Worm (Caenorhabditis elegans) whole organism, mixed stage, embryonic: Measurements from ENCODE around the gene ZK1248.20.

Experiments
- M03D4.4 ChIP-seq: sonication (generic microtip); optimal IDR thresholded peaks from 2 replicates; lab custom pipeline; 2017; ENCODE audit warnings: mild to moderate bottlenecking, missing genetic modification characterization, missing compliant biosample characterization
- ces-1 ChIP-seq: fragments of 150-350 bp; optimal IDR thresholded peaks from 2 replicates; lab custom pipeline; 2014; ENCODE audit warnings: missing biosample characterization, missing genetic modification reagents, missing genetic modification characterization
- lin-32 ChIP-seq: fragments of 200-800 bp; sonication (Bioruptor generic); optimal IDR thresholded peaks from 2 replicates; lab custom pipeline; 2018; ENCODE audit warnings: mild to moderate bottlenecking, missing genetic modification characterization, missing compliant biosample characterization
- mab-5 ChIP-seq: fragments of 150-350 bp; optimal IDR thresholded peaks from 2 replicates; lab custom pipeline; 2014; ENCODE audit warnings: missing biosample characterization, missing genetic modification characterization
- nhr-237 ChIP-seq: fragments of 150-350 bp; optimal IDR thresholded peaks from 2 replicates; lab custom pipeline; 2014; ENCODE audit warnings: missing biosample characterization, missing genetic modification characterization
- nhr-76 ChIP-seq: sonication (generic microtip); optimal IDR thresholded peaks from 2 replicates; lab custom pipeline; 2017; ENCODE audit warnings: missing biosample characterization, missing genetic modification characterization
- pha-4 ChIP-seq: fragments of 150-350 bp; optimal IDR thresholded peaks from 2 replicates; lab custom pipeline; 2018; ENCODE audit warnings: missing biosample characterization, missing genetic modification reagents, missing genetic modification characterization
- sptf-1 ChIP-seq: sonication (generic microtip); optimal IDR thresholded peaks from 2 replicates; lab custom pipeline; 2017; ENCODE audit warnings: mild to moderate bottlenecking, missing genetic modification characterization, moderate library complexity, missing compliant biosample characterization
- unc-39 ChIP-seq: fragments of 150-350 bp; optimal IDR thresholded peaks from 2 replicates; lab custom pipeline; 2014; ENCODE audit warnings: missing biosample characterization, missing genetic modification characterization
- ztf-11 ChIP-seq: fragments of 150-350 bp; optimal IDR thresholded peaks from 2 replicates; lab custom pipeline; 2014; ENCODE audit warnings: missing biosample characterization, missing genetic modification characterization

- TF ChIP-seq nhr-237 (tag; lab: Kevin White, UChicago) (no peak), ztf-11 (tag; lab: Kevin White, UChicago) (no peak), M03D4.4 (tag; lab: Kevin White, UChicago) (no peak), pha-4 (tag; lab: Kevin White, UChicago) (no peak), mab-5 (tag; lab: Kevin White, UChicago) (no peak), lin-32 (GFP tag; lab: Kevin White, UChicago) (no peak), sptf-1 (tag; lab: Kevin White, UChicago) (no peak), unc-39 (tag; lab: Kevin White, UChicago) (no peak), ces-1 (GFP tag; lab: Kevin White, UChicago) (no peak), nhr-76 (tag; lab: Kevin White, UChicago) (no peak)
Observed at ce11 chrII:5841866-5842265, 25.4 kb downstream of the ZK1248.20 start, which contains the start of gene nep-25.
